Fruit fly (Drosophila melanogaster) whole organism, prepupa: ENCODE measurements around the gene CG5280.

Experiments used
- CG10631 ChIP-seq: fragments of 200-800 bp; sonication (Bioruptor generic); optimal IDR thresholded peaks from 2 replicates; lab custom pipeline; 2016; ENCODE audit warnings: missing biosample characterization, missing genetic modification characterization
- CG10669 ChIP-seq: fragments of 200-800 bp; sonication (Bioruptor generic); optimal IDR thresholded peaks from 3 replicates; lab custom pipeline; 2018; ENCODE audit warnings: missing biosample characterization, mild to moderate bottlenecking, missing genetic modification characterization, moderate library complexity
- CG11762 ChIP-seq: fragments of 200-800 bp; sonication (Bioruptor generic); optimal IDR thresholded peaks from 3 replicates; lab custom pipeline; 2016; ENCODE audit warnings: missing biosample characterization, missing genetic modification characterization; ENCODE audit not compliant: insufficient read depth
- CG11902 ChIP-seq: fragments of 200-800 bp; sonication (Bioruptor generic); optimal IDR thresholded peaks from 3 replicates; lab custom pipeline; 2016; ENCODE audit warnings: missing biosample characterization, missing genetic modification characterization
- CG1621 ChIP-seq: fragments of 200-800 bp; sonication (Bioruptor generic); optimal IDR thresholded peaks from 3 replicates; lab custom pipeline; 2018; ENCODE audit warnings: missing biosample characterization, mild to moderate bottlenecking, missing genetic modification characterization
- CG16779 ChIP-seq: fragments of 200-800 bp; sonication (Bioruptor generic); optimal IDR thresholded peaks from 3 replicates; lab custom pipeline; 2017; ENCODE audit warnings: missing biosample characterization, mild to moderate bottlenecking, missing genetic modification characterization
- CG3032 ChIP-seq: fragments of 200-800 bp; optimal IDR thresholded peaks from 2 replicates; lab custom pipeline; 2019; ENCODE audit warnings: missing biosample characterization, mild to moderate bottlenecking, missing genetic modification characterization, moderate library complexity
- CG31627 ChIP-seq: fragments of 200-800 bp; sonication (Bioruptor generic); optimal IDR thresholded peaks from 3 replicates; lab custom pipeline; 2016; ENCODE audit warnings: missing biosample characterization, missing genetic modification characterization
- CG32006 ChIP-seq: fragments of 200-800 bp; sonication (Bioruptor generic); optimal IDR thresholded peaks from 3 replicates; lab custom pipeline; 2017; ENCODE audit warnings: missing biosample characterization, mild to moderate bottlenecking, missing genetic modification characterization
- CG34406 ChIP-seq: fragments of 200-800 bp; sonication (Bioruptor generic); optimal IDR thresholded peaks from 3 replicates; lab custom pipeline; 2016; ENCODE audit warnings: missing biosample characterization, missing genetic modification characterization
- CG3919 ChIP-seq: fragments of 200-800 bp; sonication (Bioruptor generic); optimal IDR thresholded peaks from 3 replicates; lab custom pipeline; 2016; ENCODE audit warnings: missing biosample characterization, missing genetic modification characterization
- CG4318 ChIP-seq: fragments of 200-800 bp; sonication (Bioruptor generic); optimal IDR thresholded peaks from 3 replicates; lab custom pipeline; 2017; ENCODE audit warnings: missing biosample characterization, mild to moderate bottlenecking, missing genetic modification characterization
- CG6792 ChIP-seq: fragments of 200-800 bp; sonication (Bioruptor generic); optimal IDR thresholded peaks from 3 replicates; lab custom pipeline; 2016; ENCODE audit warnings: missing biosample characterization, missing genetic modification characterization
- CG6808 ChIP-seq: fragments of 200-800 bp; sonication (Bioruptor generic); optimal IDR thresholded peaks from 3 replicates; lab custom pipeline; 2017; ENCODE audit warnings: missing biosample characterization, missing genetic modification characterization, mild to moderate bottlenecking, moderate library complexity, missing genetic modification reagents
- CG7368 ChIP-seq: fragments of 200-800 bp; sonication (Bioruptor generic); optimal IDR thresholded peaks from 3 replicates; lab custom pipeline; 2016; ENCODE audit warnings: missing biosample characterization, missing genetic modification characterization
- CG8319 ChIP-seq: fragments of 200-800 bp; sonication (Bioruptor generic); optimal IDR thresholded peaks from 3 replicates; lab custom pipeline; 2016; ENCODE audit warnings: missing biosample characterization, missing genetic modification characterization
- CG8632 ChIP-seq: fragments of 200-800 bp; sonication (Bioruptor generic); optimal IDR thresholded peaks from 3 replicates; lab custom pipeline; 2016; ENCODE audit warnings: missing biosample characterization, missing genetic modification characterization
- CG9139 ChIP-seq: fragments of 200-800 bp; sonication (Bioruptor generic); optimal IDR thresholded peaks from 3 replicates; lab custom pipeline; 2017; ENCODE audit warnings: missing biosample characterization, mild to moderate bottlenecking, missing genetic modification characterization
- Eip75B ChIP-seq: fragments of 200-800 bp; sonication (Bioruptor generic); optimal IDR thresholded peaks from 3 replicates; lab custom pipeline; 2016; ENCODE audit warnings: missing biosample characterization, missing genetic modification characterization
- Eip93F ChIP-seq: fragments of 200-800 bp; sonication (Bioruptor generic); optimal IDR thresholded peaks from 2 replicates; lab custom pipeline; 2016; ENCODE audit warnings: missing biosample characterization, mild to moderate bottlenecking, missing genetic modification characterization
- Ets21C ChIP-seq: fragments of 200-800 bp; sonication (Bioruptor generic); optimal IDR thresholded peaks from 3 replicates; lab custom pipeline; 2016; ENCODE audit warnings: missing biosample characterization, missing genetic modification characterization
- Ets96B ChIP-seq: fragments of 200-800 bp; optimal IDR thresholded peaks from 2 replicates; lab custom pipeline; 2019; ENCODE audit warnings: missing biosample characterization, mild to moderate bottlenecking, missing genetic modification characterization, moderate library complexity
- Hr39 ChIP-seq: fragments of 200-800 bp; sonication (Bioruptor generic); optimal IDR thresholded peaks from 2 replicates; lab custom pipeline; 2016; ENCODE audit warnings: missing biosample characterization, missing genetic modification characterization
- Hr4 ChIP-seq: fragments of 200-800 bp; sonication (Bioruptor generic); optimal IDR thresholded peaks from 3 replicates; lab custom pipeline; 2016; ENCODE audit warnings: missing biosample characterization, missing genetic modification characterization
- Lpt ChIP-seq: fragments of 200-800 bp; sonication (Bioruptor generic); optimal IDR thresholded peaks from 3 replicates; lab custom pipeline; 2016; ENCODE audit warnings: missing biosample characterization, missing genetic modification characterization
- Met ChIP-seq: fragments of 200-800 bp; sonication (Bioruptor generic); optimal IDR thresholded peaks from 3 replicates; lab custom pipeline; 2016; ENCODE audit warnings: missing biosample characterization, missing genetic modification characterization
- Smox ChIP-seq: fragments of 200-800 bp; sonication (Bioruptor generic); optimal IDR thresholded peaks from 3 replicates; lab custom pipeline; 2016; ENCODE audit warnings: missing biosample characterization, missing genetic modification characterization
- Sox102F ChIP-seq: fragments of 200-800 bp; sonication (Bioruptor generic); optimal IDR thresholded peaks from 2 replicates; lab custom pipeline; 2016; ENCODE audit warnings: missing biosample characterization, mild to moderate bottlenecking, missing genetic modification characterization
- Sox14 ChIP-seq: fragments of 200-800 bp; sonication (Bioruptor generic); optimal IDR thresholded peaks from 3 replicates; lab custom pipeline; 2016; ENCODE audit warnings: missing biosample characterization, missing genetic modification characterization
- Sox15 ChIP-seq: fragments of 200-800 bp; sonication (Bioruptor generic); optimal IDR thresholded peaks from 3 replicates; lab custom pipeline; 2016; ENCODE audit warnings: missing biosample characterization, missing genetic modification characterization
- acj6 ChIP-seq: fragments of 200-800 bp; sonication (Bioruptor generic); optimal IDR thresholded peaks from 3 replicates; lab custom pipeline; 2016; ENCODE audit warnings: missing biosample characterization, missing genetic modification characterization
- dac ChIP-seq: fragments of 200-800 bp; sonication (Bioruptor generic); optimal IDR thresholded peaks from 2 replicates; lab custom pipeline; 2017; ENCODE audit warnings: missing biosample characterization, mild to moderate bottlenecking, missing genetic modification characterization
- dsx ChIP-seq: fragments of 200-800 bp; optimal IDR thresholded peaks from 3 replicates; lab custom pipeline; 2019; ENCODE audit warnings: missing biosample characterization, mild to moderate bottlenecking, missing genetic modification characterization, moderate library complexity; ENCODE audit not compliant: poor library complexity, severe bottlenecking
- eg ChIP-seq: fragments of 200-800 bp; sonication (Bioruptor generic); IDR thresholded peaks from 3 replicates; pipeline ENCODE4 v1.3.6; 2022; ENCODE audit warnings: missing biosample characterization, missing genetic modification characterization
- esn ChIP-seq: fragments of 200-800 bp; sonication (Bioruptor generic); optimal IDR thresholded peaks from 2 replicates; lab custom pipeline; 2016; ENCODE audit warnings: missing biosample characterization, mild to moderate bottlenecking, missing genetic modification characterization, moderate library complexity
- fd59A ChIP-seq: fragments of 200-800 bp; sonication (Bioruptor generic); optimal IDR thresholded peaks from 2 replicates; lab custom pipeline; 2017; ENCODE audit warnings: missing biosample characterization, mild to moderate bottlenecking, missing genetic modification characterization, missing genetic modification reagents
- fd85E ChIP-seq: fragments of 200-800 bp; sonication (Bioruptor generic); optimal IDR thresholded peaks from 3 replicates; lab custom pipeline; 2016; ENCODE audit warnings: missing biosample characterization, missing genetic modification characterization
- lz ChIP-seq: fragments of 200-800 bp; sonication (Bioruptor generic); optimal IDR thresholded peaks from 3 replicates; lab custom pipeline; 2016; ENCODE audit warnings: missing biosample characterization, missing genetic modification characterization
- net ChIP-seq: fragments of 200-800 bp; sonication (Bioruptor generic); optimal IDR thresholded peaks from 3 replicates; lab custom pipeline; 2016; ENCODE audit warnings: missing biosample characterization, missing genetic modification characterization
- pdm3 ChIP-seq: fragments of 200-800 bp; sonication (Bioruptor generic); optimal IDR thresholded peaks from 3 replicates; lab custom pipeline; 2016; ENCODE audit warnings: missing biosample characterization, missing genetic modification characterization
- salr ChIP-seq, 2 experiments: fragments of 200-800 bp; sonication (Bioruptor generic); optimal IDR thresholded peaks; 3 replicates each; lab custom pipeline; 2016 to 2018; ENCODE audit warnings: missing biosample characterization in 2 of 2, missing genetic modification characterization in 2 of 2, mild to moderate bottlenecking in 1 of 2
- spab ChIP-seq: fragments of 200-800 bp; sonication (Bioruptor generic); optimal IDR thresholded peaks from 2 replicates; lab custom pipeline; 2017; ENCODE audit warnings: missing biosample characterization, mild to moderate bottlenecking, missing genetic modification characterization, missing genetic modification reagents
- svp ChIP-seq: fragments of 200-800 bp; sonication (Bioruptor generic); peaks from one replicate; lab custom pipeline; 2016; ENCODE audit warnings: missing biosample characterization, missing genetic modification characterization
- vri ChIP-seq: fragments of 200-800 bp; sonication (Bioruptor generic); optimal IDR thresholded peaks from 3 replicates; lab custom pipeline; 2016; ENCODE audit warnings: missing biosample characterization, mild to moderate bottlenecking, missing genetic modification characterization

Gene CG5280

dm6 chr3L:8990128-8990527, at the start of gene CG5280:
Gene CG5280 (minus strand): TSS chr3L:8990228.
- TF ChIP-seq esn (no peak), CG34406 (GFP tag; lab: Kevin White, UChicago) (no peak), CG6808 (no peak), CG11762 (GFP tag; lab: Kevin White, UChicago) (no peak)

- TF ChIP-seq CG32006 (GFP tag; lab: Kevin White, UChicago) (no peak), fd85E (GFP tag; lab: Kevin White, UChicago) (no peak), CG10631 (GFP tag; lab: Kevin White, UChicago) (no peak), CG9139 (GFP tag; lab: Kevin White, UChicago) (no peak), CG3919 (GFP tag; lab: Kevin White, UChicago) (no peak), pdm3 (GFP tag; lab: Kevin White, UChicago) (no peak), Hr4 (GFP tag; lab: Kevin White, UChicago) (no peak), eg (no peak)
Observed at dm6 chr3L:9039189-9039588, 49.2 kb upstream of the CG5280 start.

dm6 chr3L:9037608-9038007, 47.6 kb upstream of the CG5280 start:
- no peak for TF ChIP-seq CG11902 (GFP tag; lab: Kevin White, UChicago)
- no peak for TF ChIP-seq acj6 (GFP tag; lab: Kevin White, UChicago)

dm6 chr3L:9033999-9034626, 44.1 kb upstream of the CG5280 start:
- TF ChIP-seq Lpt (GFP tag; lab: Kevin White, UChicago) (no peak), Hr4 (GFP tag; lab: Kevin White, UChicago) (no peak), Eip93F (GFP tag; lab: Kevin White, UChicago) (no peak), salr (GFP tag; optimal IDR thresholded peaks at IDR 0.05; lab: Kevin White, UChicago) (no peak), spab (GFP tag; lab: Kevin White, UChicago) (peak; percentile 75), CG32006 (GFP tag; lab: Kevin White, UChicago) (peak; percentile 16), esn (peak; percentile 56), CG3919 (GFP tag; lab: Kevin White, UChicago) (peak; percentile 84), CG6792 (peak; percentile 33), Smox (GFP tag; lab: Kevin White, UChicago) (peak; percentile 65), Hr39 (GFP tag; lab: Kevin White, UChicago) (peak; percentile 67), CG31627 (GFP tag; lab: Kevin White, UChicago) (peak; percentile 63), CG8632 (GFP tag; lab: Kevin White, UChicago) (peak; percentile 36), CG16779 (no peak), vri (GFP tag; lab: Kevin White, UChicago) (peak; percentile 61), CG10669 (GFP tag; lab: Kevin White, UChicago) (peak; percentile 77), CG10631 (GFP tag; lab: Kevin White, UChicago) (no peak), CG6808 (peak; percentile 78), Eip75B (GFP tag; lab: Kevin White, UChicago) (no peak), dac (GFP tag; lab: Kevin White, UChicago) (no peak), Sox102F (peak; percentile 71), lz (GFP tag; lab: Kevin White, UChicago) (peak; percentile 3), CG7368 (GFP tag; lab: Kevin White, UChicago) (peak; percentile 73), CG3032 (tag; lab: Kevin White, UChicago) (no peak), Met (GFP tag; lab: Kevin White, UChicago) (peak; percentile 72), fd59A (GFP tag; lab: Kevin White, UChicago) (no peak), CG1621 (tag; lab: Kevin White, UChicago) (no peak), eg (0 out of 3 replicates have a peak, but pooled peaks have one; percentile 36), dsx (GFP tag; lab: Kevin White, UChicago) (peak; percentile 29), CG8319 (GFP tag; lab: Kevin White, UChicago) (peak; percentile 66), fd85E (GFP tag; lab: Kevin White, UChicago) (peak; percentile 49), CG9139 (GFP tag; lab: Kevin White, UChicago) (peak; percentile 52), Sox15 (peak; percentile 8), svp (GFP tag; lab: Kevin White, UChicago) (peak; percentile 85), Ets96B (tag; lab: Kevin White, UChicago) (peak; percentile 71), Ets21C (peak; percentile 24), Sox14 (GFP tag; lab: Kevin White, UChicago) (peak; percentile 52), CG4318 (GFP tag; lab: Kevin White, UChicago) (no peak), net (GFP tag; lab: Kevin White, UChicago) (peak; percentile 23)
